Worm (Caenorhabditis elegans): Measurements from ENCODE around the gene Y69A2AR.31.

Gene Y69A2AR.31

DNA sequence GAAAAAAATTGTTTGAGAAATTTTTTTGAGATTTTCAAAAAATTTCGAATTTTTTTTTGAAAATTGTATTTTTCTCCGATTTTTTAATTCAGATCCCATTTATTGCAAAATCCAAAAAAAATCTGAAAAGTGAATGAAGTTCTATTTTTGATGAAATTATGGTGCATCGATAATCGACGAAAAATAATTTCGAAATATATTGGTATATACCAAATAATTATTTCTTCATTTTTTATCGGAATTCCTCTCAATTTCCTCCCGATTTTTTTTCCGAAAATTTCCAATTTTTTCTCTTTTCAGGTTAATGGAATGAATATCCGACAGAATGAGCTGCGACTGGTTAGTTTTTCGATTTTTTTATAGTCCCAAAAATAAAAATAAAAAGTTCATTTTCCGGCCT, 63.0 kb downstream of the Y69A2AR.31 start, which contains the start of gene epg-9:
TSS of gene epg-9 (plus strand) at position 301 of the 400 bp plus-strand sequence.
- TF ChIP-seq nhr-23 (tag; optimal IDR thresholded peaks at IDR 0.05) (no peak), ceh-16 (tag; optimal IDR thresholded peaks at IDR 0.05) (no peak), blmp-1 (tag; optimal IDR thresholded peaks at IDR 0.05; ENCODE audit: insufficient read depth) (no peak), C34F6.9 (tag; optimal IDR thresholded peaks at IDR 0.05) (no peak), elt-1 (tag; optimal IDR thresholded peaks at IDR 0.05) (no peak), mbf-1 (tag; optimal IDR thresholded peaks at IDR 0.05) (no peak), nhr-129 (tag; optimal IDR thresholded peaks at IDR 0.05) (no peak), ztf-4 (tag; optimal IDR thresholded peaks at IDR 0.05) (no peak), ama-1 (optimal IDR thresholded peaks at IDR 0.05) (no peak), lin-11 (tag; optimal IDR thresholded peaks at IDR 0.05) (no peak), sma-9 (GFP tag; optimal IDR thresholded peaks at IDR 0.05) (no peak), sma-9 (tag; optimal IDR thresholded peaks at IDR 0.05) (no peak), F13H6.1 (tag; optimal IDR thresholded peaks at IDR 0.05) (no peak)

Data from whole organism, L2 larva.